Worm (Caenorhabditis elegans) whole organism, L4 larva: ENCODE measurements around the gene col-92.

Source experiments
- F10B5.3 ChIP-seq: sonication (generic microtip); optimal IDR thresholded peaks from 2 replicates; lab custom pipeline; 2016; ENCODE audit warnings: mild to moderate bottlenecking, missing genetic modification characterization, missing compliant biosample characterization
- F44E2.7 ChIP-seq: fragments of 200-800 bp; sonication (Bioruptor generic); IDR thresholded peaks from 2 replicates; pipeline ENCODE4 v2.1.2; 2022; ENCODE audit warnings: missing genetic modification characterization, missing compliant biosample characterization
- F49E8.2 ChIP-seq: sonication (generic microtip); optimal IDR thresholded peaks from 2 replicates; lab custom pipeline; 2016; ENCODE audit warnings: missing compliant biosample characterization, mild to moderate bottlenecking, missing genetic modification characterization, borderline replicate concordance
- T26A8.4 ChIP-seq: fragments of 200-800 bp; sonication (Bioruptor generic); IDR thresholded peaks from 2 replicates; pipeline ENCODE4 v1.3.6; 2022; ENCODE audit warnings: missing genetic modification characterization, missing compliant biosample characterization
- ZK546.5 ChIP-seq, 2 experiments: sonication (generic microtip); optimal IDR thresholded peaks; 2 replicates each; lab custom pipeline; 2017; ENCODE audit warnings: missing biosample characterization in 2 of 2, missing genetic modification characterization in 2 of 2
- aha-1 ChIP-seq: fragments of 150-350 bp; peaks from one replicate; lab custom pipeline; 2014; ENCODE audit warnings: missing biosample characterization, missing genetic modification characterization
- aly-2 ChIP-seq: sonication (generic microtip); optimal IDR thresholded peaks from 2 replicates; lab custom pipeline; 2018; ENCODE audit warnings: missing biosample characterization, missing genetic modification characterization
- ama-1 ChIP-seq: fragments of 150-350 bp; optimal IDR thresholded peaks from 2 replicates; lab custom pipeline; 2014; ENCODE audit warnings: inconsistent platforms, mixed read lengths
- arid-1 ChIP-seq: fragments of 200-800 bp; sonication (Bioruptor generic); conservative IDR thresholded peaks from 2 replicates; pipeline ENCODE4 v1.3.6; 2022; ENCODE audit warnings: missing genetic modification reagents, missing genetic modification characterization, missing compliant biosample characterization
- ceh-20 ChIP-seq: fragments of 200-800 bp; sonication (Bioruptor generic); IDR thresholded peaks from 2 replicates; pipeline ENCODE4 v1.3.6; 2022; ENCODE audit warnings: missing genetic modification reagents, missing genetic modification characterization, missing compliant biosample characterization
- ceh-28 ChIP-seq: fragments of 150-350 bp; optimal IDR thresholded peaks from 2 replicates; lab custom pipeline; 2014; ENCODE audit warnings: missing biosample characterization, missing genetic modification reagents, missing genetic modification characterization
- ceh-32 ChIP-seq: sonication (generic microtip); optimal IDR thresholded peaks from 2 replicates; lab custom pipeline; 2016; ENCODE audit warnings: mild to moderate bottlenecking, missing genetic modification characterization, missing compliant biosample characterization; ENCODE audit not compliant: poor library complexity
- ceh-44 ChIP-seq: fragments of 200-800 bp; sonication (Bioruptor generic); IDR thresholded peaks from 2 replicates; pipeline ENCODE4 v1.3.6; 2022; ENCODE audit warnings: missing genetic modification reagents, missing genetic modification characterization, missing compliant biosample characterization
- ceh-82 ChIP-seq: sonication (generic microtip); optimal IDR thresholded peaks from 2 replicates; lab custom pipeline; 2017; ENCODE audit warnings: missing biosample characterization, missing genetic modification characterization
- ces-1 ChIP-seq: fragments of 150-350 bp; sonication (generic microtip); optimal IDR thresholded peaks from 4 replicates; lab custom pipeline; 2014; ENCODE audit warnings: missing biosample characterization, missing genetic modification reagents, missing genetic modification characterization
- daf-19 ChIP-seq: fragments of 200-800 bp; sonication (Bioruptor generic); conservative IDR thresholded peaks from 2 replicates; pipeline ENCODE4 v1.3.6; 2022; ENCODE audit warnings: missing genetic modification characterization, missing compliant biosample characterization
- daf-8 ChIP-seq: fragments of 200-800 bp; sonication (Bioruptor generic); IDR thresholded peaks from 2 replicates; pipeline ENCODE4 v1.3.6; 2022; ENCODE audit warnings: missing genetic modification characterization, missing compliant biosample characterization
- dmd-8 ChIP-seq: fragments of 200-800 bp; sonication (Bioruptor generic); IDR thresholded peaks from 2 replicates; pipeline ENCODE4 v1.3.6; 2022; ENCODE audit warnings: missing genetic modification characterization, missing compliant biosample characterization
- dmd-9 ChIP-seq: fragments of 200-800 bp; sonication (Bioruptor generic); IDR thresholded peaks from 2 replicates; pipeline ENCODE4 v1.3.6; 2022; ENCODE audit warnings: missing genetic modification reagents, missing genetic modification characterization, missing compliant biosample characterization
- dpl-1 ChIP-seq: fragments of 150-350 bp; optimal IDR thresholded peaks from 2 replicates; lab custom pipeline; 2014; ENCODE audit warnings: missing biosample characterization, missing genetic modification reagents, missing genetic modification characterization
- dve-1 ChIP-seq: sonication (generic microtip); optimal IDR thresholded peaks from 2 replicates; lab custom pipeline; 2017; ENCODE audit warnings: antibody characterized with exemption, mild to moderate bottlenecking, missing genetic modification characterization, missing compliant biosample characterization; ENCODE audit not compliant: insufficient read depth
- egl-43 ChIP-seq: fragments of 200-800 bp; sonication (Bioruptor generic); IDR thresholded peaks from 2 replicates; pipeline ENCODE4 v1.3.6; 2022; ENCODE audit warnings: missing genetic modification reagents, missing genetic modification characterization, missing compliant biosample characterization
- fkh-10 ChIP-seq: fragments of 150-350 bp; optimal IDR thresholded peaks from 2 replicates; lab custom pipeline; 2014; ENCODE audit warnings: missing biosample characterization, missing genetic modification reagents, missing genetic modification characterization
- hlh-11 ChIP-seq: fragments of 200-800 bp; sonication (Bioruptor generic); optimal IDR thresholded peaks from 2 replicates; lab custom pipeline; 2018; ENCODE audit warnings: mild to moderate bottlenecking, missing genetic modification characterization, missing compliant biosample characterization
- hlh-30 ChIP-seq: sonication (generic microtip); optimal IDR thresholded peaks from 2 replicates; lab custom pipeline; 2017; ENCODE audit warnings: antibody characterized with exemption, mild to moderate bottlenecking, missing genetic modification characterization, missing compliant biosample characterization; ENCODE audit not compliant: insufficient read depth
- hmg-1.1 ChIP-seq: fragments of 200-800 bp; sonication (Bioruptor generic); IDR thresholded peaks from 2 replicates; pipeline ENCODE4 v1.3.6; 2022; ENCODE audit warnings: missing genetic modification reagents, missing genetic modification characterization, missing compliant biosample characterization
- lim-7 ChIP-seq: fragments of 200-800 bp; sonication (Bioruptor generic); IDR thresholded peaks from 2 replicates; pipeline ENCODE4 v1.3.6; 2022; ENCODE audit warnings: missing genetic modification characterization, missing compliant biosample characterization
- lin-1 ChIP-seq: fragments of 200-800 bp; sonication (Bioruptor generic); IDR thresholded peaks from 2 replicates; pipeline ENCODE4 v1.3.6; 2022; ENCODE audit warnings: missing genetic modification reagents, missing genetic modification characterization, missing compliant biosample characterization
- lin-29 ChIP-seq: fragments of 200-800 bp; sonication (Bioruptor generic); IDR thresholded peaks from 2 replicates; pipeline ENCODE4 v1.3.6; 2022; ENCODE audit warnings: missing genetic modification reagents, missing genetic modification characterization, missing compliant biosample characterization
- lin-38 ChIP-seq: fragments of 200-800 bp; sonication (Bioruptor generic); IDR thresholded peaks from 2 replicates; pipeline ENCODE4 v1.3.6; 2022; ENCODE audit warnings: missing genetic modification reagents, missing genetic modification characterization, missing compliant biosample characterization
- lin-39 ChIP-seq: fragments of 150-350 bp; optimal IDR thresholded peaks from 2 replicates; lab custom pipeline; 2014; ENCODE audit warnings: missing biosample characterization, missing genetic modification reagents, missing genetic modification characterization
- lir-3 ChIP-seq: sonication (generic microtip); optimal IDR thresholded peaks from 2 replicates; lab custom pipeline; 2016; ENCODE audit warnings: mild to moderate bottlenecking, missing genetic modification characterization, missing compliant biosample characterization
- lsy-2 ChIP-seq, 2 experiments: fragments of 150-350 bp in 1 of 2; sonication (generic microtip) in 1 of 2; optimal IDR thresholded peaks; 2 replicates each; lab custom pipeline; 2014 to 2017; ENCODE audit warnings: missing biosample characterization in 2 of 2, missing genetic modification characterization in 2 of 2
- madf-9 ChIP-seq: fragments of 200-800 bp; sonication (Bioruptor generic); conservative IDR thresholded peaks from 2 replicates; pipeline ENCODE4 v1.3.6; 2022; ENCODE audit warnings: missing genetic modification reagents, missing genetic modification characterization, missing compliant biosample characterization
- mdl-1 ChIP-seq, 2 experiments: fragments of 150-350 bp in 1 of 2; sonication (generic microtip) in 1 of 2; optimal IDR thresholded peaks; 2 replicates each; lab custom pipeline; 2014 to 2017; ENCODE audit warnings: missing biosample characterization in 2 of 2, missing genetic modification characterization in 2 of 2
- mxl-2 ChIP-seq: fragments of 200-800 bp; sonication (Bioruptor generic); conservative IDR thresholded peaks from 2 replicates; pipeline ENCODE4 v1.3.6; 2022; ENCODE audit warnings: missing genetic modification reagents, missing genetic modification characterization, missing compliant biosample characterization
- mxl-3 ChIP-seq: fragments of 200-800 bp; sonication (Bioruptor generic); optimal IDR thresholded peaks from 2 replicates; lab custom pipeline; 2018; ENCODE audit warnings: mild to moderate bottlenecking, missing genetic modification characterization, missing compliant biosample characterization
- nhr-6 ChIP-seq: fragments of 150-350 bp; optimal IDR thresholded peaks from 2 replicates; lab custom pipeline; 2014; ENCODE audit warnings: missing biosample characterization, missing genetic modification characterization
- nhr-76 ChIP-seq: fragments of 150-350 bp; optimal IDR thresholded peaks from 2 replicates; lab custom pipeline; 2014; ENCODE audit warnings: missing biosample characterization, missing genetic modification characterization
- nhr-77 ChIP-seq: fragments of 150-350 bp; optimal IDR thresholded peaks from 2 replicates; lab custom pipeline; 2014; ENCODE audit warnings: missing biosample characterization, missing genetic modification characterization
- pqm-1 ChIP-seq: sonication (generic microtip); optimal IDR thresholded peaks from 2 replicates; lab custom pipeline; 2017; ENCODE audit warnings: missing biosample characterization, missing genetic modification characterization
- saeg-2 ChIP-seq: fragments of 200-800 bp; sonication (Bioruptor generic); IDR thresholded peaks from 2 replicates; pipeline ENCODE4 v1.3.6; 2022; ENCODE audit warnings: missing genetic modification reagents, missing genetic modification characterization, missing compliant biosample characterization
- sdz-12 ChIP-seq: fragments of 200-800 bp; sonication (Bioruptor generic); optimal IDR thresholded peaks from 2 replicates; lab custom pipeline; 2018; ENCODE audit warnings: mild to moderate bottlenecking, missing genetic modification characterization, missing compliant biosample characterization
- skn-1 ChIP-seq: fragments of 150-350 bp; optimal IDR thresholded peaks from 2 replicates; lab custom pipeline; 2014; ENCODE audit warnings: missing biosample characterization, missing genetic modification characterization
- snpc-1.2 ChIP-seq: fragments of 200-800 bp; sonication (Bioruptor generic); IDR thresholded peaks from 2 replicates; pipeline ENCODE4 v1.3.6; 2022; ENCODE audit warnings: missing genetic modification reagents, missing genetic modification characterization, missing compliant biosample characterization
- unc-39 ChIP-seq: sonication (generic microtip); optimal IDR thresholded peaks from 2 replicates; lab custom pipeline; 2017; ENCODE audit warnings: missing biosample characterization, missing genetic modification characterization
- zfp-3 ChIP-seq: fragments of 200-800 bp; sonication (Bioruptor generic); conservative IDR thresholded peaks from 2 replicates; pipeline ENCODE4 v1.3.6; 2022; ENCODE audit warnings: missing genetic modification reagents, missing genetic modification characterization, missing compliant biosample characterization
- zip-11 ChIP-seq: fragments of 200-800 bp; sonication (Bioruptor generic); IDR thresholded peaks from 2 replicates; pipeline ENCODE4 v1.3.6; 2022; ENCODE audit warnings: missing genetic modification characterization, missing compliant biosample characterization

col-92 gene

DNA sequence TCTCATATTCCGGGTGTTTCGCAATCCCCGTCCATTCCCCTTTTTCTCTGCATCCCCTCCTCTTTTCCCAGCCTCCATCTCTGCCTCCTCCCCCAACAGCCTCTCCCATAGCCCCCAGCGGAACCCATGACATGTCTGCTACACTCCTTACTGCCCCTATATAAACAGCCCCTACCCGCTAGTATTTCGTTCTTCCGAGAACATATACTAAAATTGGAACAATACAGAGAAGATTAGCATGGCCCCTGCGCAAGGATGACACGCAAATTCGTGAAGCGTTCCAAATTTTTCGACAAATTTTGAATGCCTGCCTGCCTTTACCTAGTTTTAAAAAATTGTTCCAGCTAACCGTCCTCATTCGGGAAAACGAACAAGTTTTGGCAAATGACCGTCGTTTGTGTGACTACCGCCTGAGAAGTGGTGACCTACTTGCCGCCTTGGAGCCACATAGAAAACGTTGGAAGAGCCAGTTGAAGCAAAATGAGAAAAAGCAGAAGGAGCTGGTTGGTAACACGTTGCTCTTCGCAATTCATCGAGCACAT, 6.5 kb upstream of the col-92 start (continued):
- no peak for TF ChIP-seq skn-1
- peak; percentile 84 for TF ChIP-seq fkh-10 (GFP tag; lab: Kevin White, UChicago)
- TF ChIP-seq mdl-1 (tag; optimal IDR thresholded peaks at IDR 0.05; lab: Kevin White, UChicago), result peak; percentile 50 to 64
- TF ChIP-seq ceh-82, result no peak
- peak; percentile 95 for TF ChIP-seq lim-7 (GFP tag; lab: Robert Waterston, UW)
- no peak for TF ChIP-seq nhr-76 (tag; lab: Kevin White, UChicago)
- TF ChIP-seq F10B5.3 (tag; lab: Kevin White, UChicago), result peak; percentile 91
- peak; percentile 91 for TF ChIP-seq mxl-2 (GFP tag; lab: Robert Waterston, UW)
- TF ChIP-seq snpc-1.2 (GFP tag; lab: Robert Waterston, UW), result peak; percentile 93
- peak; percentile 90 for TF ChIP-seq lir-3 (tag; lab: Kevin White, UChicago)
- TF ChIP-seq daf-19 (GFP tag; lab: Robert Waterston, UW), result peak; percentile 97
- TF ChIP-seq lin-29, result peak; percentile 86
- peak; percentile 81 to 94 for TF ChIP-seq lsy-2 (tag; optimal IDR thresholded peaks at IDR 0.05; lab: Kevin White, UChicago)
- TF ChIP-seq zip-11, result peak; percentile 84
- TF ChIP-seq aly-2 (tag; lab: Kevin White, UChicago), result no peak
- TF ChIP-seq sdz-12, result peak; percentile 92
- peak; percentile 80 for TF ChIP-seq ceh-32 (tag; lab: Kevin White, UChicago)
- TF ChIP-seq F49E8.2, result peak; percentile 89
- peak; percentile 34 for TF ChIP-seq pqm-1 (tag; lab: Kevin White, UChicago)
- TF ChIP-seq dpl-1 (GFP tag; lab: Kevin White, UChicago), result peak; percentile 84
- TF ChIP-seq unc-39 (tag; lab: Kevin White, UChicago), result peak; percentile 77
- peak; percentile 96 for TF ChIP-seq dmd-8 (GFP tag; lab: Robert Waterston, UW)
- no peak for TF ChIP-seq ZK546.5 (tag; optimal IDR thresholded peaks at IDR 0.05; lab: Kevin White, UChicago)

DNA sequence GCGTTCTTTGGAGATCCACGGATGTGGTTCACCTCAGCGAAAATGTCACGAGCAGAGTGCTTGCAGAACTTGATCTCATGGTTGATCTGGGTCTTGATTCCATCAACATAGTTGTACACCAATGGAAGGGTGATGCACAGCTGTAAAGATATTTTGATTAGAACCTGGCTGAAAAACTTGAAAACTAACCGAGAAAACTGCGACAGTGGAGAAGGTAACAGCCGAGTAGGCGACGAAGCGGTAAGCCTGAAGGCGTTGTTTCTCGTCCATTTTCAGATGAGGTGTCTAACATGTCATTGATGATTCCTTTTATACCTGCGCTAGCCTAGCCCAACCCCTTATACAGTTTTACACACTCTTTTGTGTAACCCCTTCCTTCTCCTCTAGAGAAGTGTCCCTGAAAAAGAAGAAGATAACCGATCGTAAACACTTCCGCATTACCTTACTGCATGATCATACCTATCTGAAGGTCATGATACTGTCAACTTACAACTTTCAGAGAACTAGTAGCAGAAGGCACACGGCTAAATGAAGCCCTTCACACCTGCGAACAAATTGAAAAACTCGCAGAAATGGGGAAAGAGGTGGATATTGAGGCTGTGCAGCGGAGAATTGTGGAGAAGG, 4.6 kb upstream of the col-92 start, which contains the start of gene col-94:
Gene col-94 (minus strand): TSS at position 313 of the 624 bp plus-strand sequence.
- TF ChIP-seq ces-1 (GFP tag; lab: Kevin White, UChicago) (no peak), nhr-6 (tag; lab: Kevin White, UChicago) (no peak), ceh-20 (GFP tag; lab: Robert Waterston, UW) (no peak), saeg-2 (GFP tag; lab: Robert Waterston, UW) (no peak), mxl-2 (GFP tag; lab: Robert Waterston, UW) (no peak), ceh-44 (GFP tag; lab: Robert Waterston, UW) (no peak), dmd-8 (GFP tag; lab: Robert Waterston, UW) (no peak), ceh-28 (tag; lab: Kevin White, UChicago) (no peak), F44E2.7 (no peak), lin-39 (tag; lab: Kevin White, UChicago) (no peak), hlh-30 (tag; lab: Kevin White, UChicago) (no peak), ceh-82 (no peak), hmg-1.1 (GFP tag; lab: Robert Waterston, UW) (no peak), aha-1 (tag; lab: Kevin White, UChicago) (peak; percentile 71), F10B5.3 (tag; lab: Kevin White, UChicago) (no peak), lin-38 (GFP tag; lab: Robert Waterston, UW) (0 out of 2 replicates have a peak, but pooled peaks have one; percentile 16), unc-39 (tag; lab: Kevin White, UChicago) (no peak), arid-1 (GFP tag; lab: Robert Waterston, UW) (no peak), lim-7 (GFP tag; lab: Robert Waterston, UW) (no peak), nhr-77 (tag; lab: Kevin White, UChicago) (no peak), skn-1 (no peak), lin-1 (GFP tag; lab: Robert Waterston, UW) (no peak), madf-9 (GFP tag; lab: Robert Waterston, UW) (no peak), dmd-9 (no peak), lin-29 (no peak), ama-1 (peak; percentile 88), T26A8.4 (GFP tag; lab: Robert Waterston, UW) (0 out of 2 replicates have a peak, but pooled peaks have one; percentile 11), dve-1 (tag; lab: Kevin White, UChicago) (no peak), daf-8 (GFP tag; lab: Robert Waterston, UW) (0 out of 2 replicates have a peak, but pooled peaks have one; percentile 25), zfp-3 (GFP tag; lab: Robert Waterston, UW) (no peak), mxl-3 (GFP tag; lab: Kevin White, UChicago) (no peak), hlh-11 (tag; lab: Kevin White, UChicago) (peak; percentile 3), egl-43 (GFP tag; lab: Robert Waterston, UW) (no peak)
